Worm (Caenorhabditis elegans) whole organism, L3 larva: ENCODE results near the gene eat-3.

Experiments used
- R02D3.7 ChIP-seq: fragments of 150-350 bp; optimal IDR thresholded peaks from 2 replicates; lab custom pipeline; 2014; ENCODE audit warnings: missing biosample characterization, missing genetic modification characterization
- ama-1 ChIP-seq: fragments of 150-350 bp; optimal IDR thresholded peaks from 2 replicates; lab custom pipeline; 2018
- elt-2 ChIP-seq: sonication (generic microtip); optimal IDR thresholded peaks from 2 replicates; lab custom pipeline; 2016; ENCODE audit warnings: missing genetic modification reagents, mild to moderate bottlenecking, missing genetic modification characterization, missing compliant biosample characterization
- nhr-76 ChIP-seq: fragments of 150-350 bp; sonication (generic microtip); optimal IDR thresholded peaks from 5 replicates; lab custom pipeline; 2014; ENCODE audit warnings: missing biosample characterization, missing genetic modification characterization
- sea-2 ChIP-seq: fragments of 150-350 bp; sonication (generic microtip); optimal IDR thresholded peaks from 4 replicates; lab custom pipeline; 2014; ENCODE audit warnings: missing biosample characterization, missing genetic modification reagents, missing genetic modification characterization
- ztf-11 ChIP-seq: fragments of 150-350 bp; optimal IDR thresholded peaks from 2 replicates; lab custom pipeline; 2014; ENCODE audit warnings: missing biosample characterization, missing genetic modification characterization

- peak; percentile 51 for TF ChIP-seq R02D3.7
- TF ChIP-seq elt-2 (tag; lab: Kevin White, UChicago) = peak; percentile 88
- TF ChIP-seq ztf-11 (tag; lab: Kevin White, UChicago) = peak; percentile 32
- peak; percentile 91 for TF ChIP-seq ama-1 (lab: Kevin White, UChicago)
- no peak for TF ChIP-seq sea-2 (GFP tag; lab: Kevin White, UChicago)
- no peak for TF ChIP-seq nhr-76 (tag; lab: Kevin White, UChicago)
Measured at ce11 chrII:9282787-9283186, 41.9 kb upstream of the eat-3 start.
